Worm (Caenorhabditis elegans) whole organism, late embryonic: ENCODE results near the gene clec-167.

Experiments used
- C08G9.2 ChIP-seq: sonication (generic microtip); optimal IDR thresholded peaks from 2 replicates; lab custom pipeline; 2016; ENCODE audit warnings: mild to moderate bottlenecking, missing genetic modification characterization, moderate library complexity, missing compliant biosample characterization
- ceh-9 ChIP-seq: sonication (generic microtip); optimal IDR thresholded peaks from 2 replicates; lab custom pipeline; 2016; ENCODE audit warnings: mild to moderate bottlenecking, missing genetic modification characterization, inconsistent platforms, missing compliant biosample characterization
- nhr-11 ChIP-seq: fragments of 150-350 bp; optimal IDR thresholded peaks from 2 replicates; lab custom pipeline; 2014; ENCODE audit warnings: missing biosample characterization, missing genetic modification characterization
- pha-4 ChIP-seq: fragments of 150-350 bp; optimal IDR thresholded peaks from 2 replicates; lab custom pipeline; 2018; ENCODE audit warnings: missing biosample characterization, missing genetic modification reagents, missing genetic modification characterization
- unc-3 ChIP-seq, 2 experiments: fragments of 200-800 bp in 1 of 2; sonication (Bioruptor generic) in 1 of 2; sonication (generic microtip) in 1 of 2; conservative IDR thresholded peaks in 1 of 2; optimal IDR thresholded peaks in 1 of 2; 2 replicates each; pipeline versions ENCODE4 v1.3.6 to Lab custom; 2016 to 2022; ENCODE audit warnings: missing compliant biosample characterization in 2 of 2, missing genetic modification characterization in 2 of 2, missing genetic modification reagents in 1 of 2
- unc-55 ChIP-seq: sonication (generic microtip); optimal IDR thresholded peaks from 2 replicates; lab custom pipeline; 2017; ENCODE audit warnings: missing biosample characterization, missing genetic modification reagents, missing genetic modification characterization

ce11 chrIV:1278945-1279344, 23.4 kb upstream of the clec-167 start:
- TF ChIP-seq nhr-11 (tag; lab: Kevin White, UChicago) (no peak), ceh-9 (tag; lab: Kevin White, UChicago) (no peak), unc-55 (no peak), C08G9.2 (tag; lab: Kevin White, UChicago) (no peak), unc-3 (GFP tag; conservative IDR thresholded peaks at IDR 0.05; lab: Robert Waterston, UW) (no peak), unc-3 (tag; optimal IDR thresholded peaks at IDR 0.05; lab: Kevin White, UChicago) (no peak), pha-4 (tag; lab: Kevin White, UChicago) (no peak)
